Worm (Caenorhabditis elegans) whole organism, young adult: ENCODE data around the gene tgt-2.

Experiments
- B0019.2 ChIP-seq: fragments of 200-800 bp; sonication (Bioruptor generic); conservative IDR thresholded peaks from 2 replicates; pipeline ENCODE4 v1.3.6; 2022; ENCODE audit warnings: missing genetic modification reagents, missing genetic modification characterization, missing compliant biosample characterization
- B0035.1 ChIP-seq: sonication (generic microtip); optimal IDR thresholded peaks from 2 replicates; lab custom pipeline; 2016; ENCODE audit warnings: missing genetic modification characterization, mild to moderate bottlenecking, missing compliant biosample characterization, missing genotype, missing genetic modification reagents
- B0261.1 ChIP-seq: sonication (generic microtip); optimal IDR thresholded peaks from 2 replicates; lab custom pipeline; 2016; ENCODE audit warnings: mild to moderate bottlenecking, missing genetic modification characterization, moderate library complexity, missing compliant biosample characterization
- D2030.7 ChIP-seq: fragments of 200-800 bp; sonication (Bioruptor generic); IDR thresholded peaks from 2 replicates; pipeline ENCODE4 v1.3.6; 2022; ENCODE audit warnings: missing genetic modification reagents, missing genetic modification characterization, missing compliant biosample characterization
- F10E7.11 ChIP-seq: sonication (generic microtip); optimal IDR thresholded peaks from 2 replicates; lab custom pipeline; 2017; ENCODE audit warnings: mild to moderate bottlenecking, missing genetic modification characterization, moderate library complexity, missing compliant biosample characterization
- F22D6.2 ChIP-seq: sonication (generic microtip); optimal IDR thresholded peaks from 2 replicates; lab custom pipeline; 2016; ENCODE audit warnings: mild to moderate bottlenecking, missing genetic modification characterization, missing compliant biosample characterization
- F23B12.7 ChIP-seq: sonication (generic microtip); optimal IDR thresholded peaks from 2 replicates; lab custom pipeline; 2017; ENCODE audit warnings: missing genetic modification characterization, mild to moderate bottlenecking, missing compliant biosample characterization, antibody characterized with exemption, moderate library complexity; ENCODE audit not compliant: insufficient read depth
- F33H1.4 ChIP-seq: fragments of 200-800 bp; sonication (Bioruptor generic); IDR thresholded peaks from 2 replicates; pipeline ENCODE4 v1.3.6; 2022; ENCODE audit warnings: missing genetic modification reagents, missing genetic modification characterization, missing compliant biosample characterization
- F39B2.1 ChIP-seq: fragments of 200-800 bp; sonication (Bioruptor generic); IDR thresholded peaks from 2 replicates; pipeline ENCODE4 v1.3.6; 2022; ENCODE audit warnings: missing genetic modification reagents, missing genetic modification characterization, missing compliant biosample characterization
- F49E8.2 ChIP-seq: sonication (generic microtip); optimal IDR thresholded peaks from 3 replicates; lab custom pipeline; 2017; ENCODE audit warnings: missing genetic modification characterization, mild to moderate bottlenecking, missing compliant biosample characterization, antibody characterized with exemption, moderate library complexity; ENCODE audit not compliant: insufficient read depth
- F57A8.1 ChIP-seq: fragments of 200-800 bp; sonication (Bioruptor generic); optimal IDR thresholded peaks from 2 replicates; lab custom pipeline; 2018; ENCODE audit warnings: mild to moderate bottlenecking, missing genetic modification characterization, moderate library complexity, missing compliant biosample characterization
- T26A5.8 ChIP-seq: sonication (generic microtip); optimal IDR thresholded peaks from 2 replicates; lab custom pipeline; 2016; ENCODE audit warnings: missing genetic modification characterization, missing compliant biosample characterization
- Y53G8AR.9 ChIP-seq: fragments of 200-800 bp; sonication (Bioruptor generic); conservative IDR thresholded peaks from 2 replicates; pipeline ENCODE4 v1.3.6; 2022; ENCODE audit warnings: missing genetic modification reagents, missing genetic modification characterization, missing compliant biosample characterization
- Y67H2A.10 ChIP-seq: fragments of 200-800 bp; sonication (Bioruptor generic); conservative IDR thresholded peaks from 2 replicates; pipeline ENCODE4 v1.3.6; 2022; ENCODE audit warnings: missing genetic modification reagents, missing genetic modification characterization, missing compliant biosample characterization
- akir-1 ChIP-seq: fragments of 200-800 bp; sonication (Bioruptor generic); optimal IDR thresholded peaks from 2 replicates; lab custom pipeline; 2018; ENCODE audit warnings: mild to moderate bottlenecking, missing genetic modification characterization, moderate library complexity, missing compliant biosample characterization
- ama-1 ChIP-seq, 3 experiments: fragments of 150-350 bp in 1 of 3; sonication (generic microtip) in 2 of 3; optimal IDR thresholded peaks; 2 replicates each; lab custom pipeline; 2014 to 2018; ENCODE audit warnings: missing biosample characterization in 2 of 3, missing genetic modification characterization in 2 of 3, missing genetic modification reagents in 2 of 3
- aptf-2 ChIP-seq: fragments of 200-800 bp; sonication (Bioruptor generic); conservative IDR thresholded peaks from 2 replicates; pipeline ENCODE4 v1.3.6; 2022; ENCODE audit warnings: missing genetic modification reagents, missing genetic modification characterization, missing compliant biosample characterization
- aptf-3 ChIP-seq: fragments of 200-800 bp; sonication (Bioruptor generic); IDR thresholded peaks from 2 replicates; pipeline ENCODE4 v1.3.6; 2022; ENCODE audit warnings: missing genetic modification characterization, missing compliant biosample characterization
- attf-3 ChIP-seq: fragments of 200-800 bp; sonication (Bioruptor generic); conservative IDR thresholded peaks from 2 replicates; pipeline ENCODE4 v1.3.6; 2022; ENCODE audit warnings: missing genetic modification reagents, missing genetic modification characterization, missing compliant biosample characterization
- cebp-1 ChIP-seq, 2 experiments: fragments of 200-800 bp in 1 of 2; sonication (Bioruptor generic) in 1 of 2; sonication (generic microtip) in 1 of 2; IDR thresholded peaks in 1 of 2; optimal IDR thresholded peaks in 1 of 2; 2 replicates each; pipeline versions ENCODE4 v1.3.6 to Lab custom; 2017 to 2022; ENCODE audit warnings: missing compliant biosample characterization in 2 of 2, missing genetic modification characterization in 2 of 2, mild to moderate bottlenecking in 1 of 2, missing genetic modification reagents in 1 of 2, moderate library complexity in 1 of 2
- ceh-27 ChIP-seq: fragments of 200-800 bp; sonication (Bioruptor generic); optimal IDR thresholded peaks from 2 replicates; lab custom pipeline; 2018; ENCODE audit warnings: mild to moderate bottlenecking, missing genetic modification characterization, moderate library complexity, missing compliant biosample characterization
- ceh-58 ChIP-seq: fragments of 200-800 bp; sonication (Bioruptor generic); IDR thresholded peaks from 2 replicates; pipeline ENCODE4 v1.3.6; 2022; ENCODE audit warnings: missing genetic modification characterization, missing compliant biosample characterization
- ceh-91 ChIP-seq: fragments of 200-800 bp; sonication (Bioruptor generic); IDR thresholded peaks from 2 replicates; pipeline ENCODE4 v1.3.6; 2022; ENCODE audit warnings: missing genetic modification reagents, missing genetic modification characterization, missing compliant biosample characterization
- chd-7 ChIP-seq: sonication (generic microtip); optimal IDR thresholded peaks from 2 replicates; lab custom pipeline; 2016; ENCODE audit warnings: mild to moderate bottlenecking, missing genetic modification characterization, moderate library complexity, missing compliant biosample characterization
- dpl-1 ChIP-seq: fragments of 150-350 bp; optimal IDR thresholded peaks from 2 replicates; lab custom pipeline; 2014; ENCODE audit warnings: missing biosample characterization, missing genetic modification reagents, missing genetic modification characterization
- hlh-12 ChIP-seq: sonication (generic microtip); optimal IDR thresholded peaks from 2 replicates; lab custom pipeline; 2016; ENCODE audit warnings: missing genetic modification characterization, missing compliant biosample characterization
- hlh-26 ChIP-seq: fragments of 200-800 bp; sonication (Bioruptor generic); conservative IDR thresholded peaks from 2 replicates; pipeline ENCODE4 v1.3.6; 2022; ENCODE audit warnings: missing genetic modification reagents, missing genetic modification characterization, missing compliant biosample characterization
- hmg-20 ChIP-seq: fragments of 200-800 bp; sonication (Bioruptor generic); IDR thresholded peaks from 2 replicates; pipeline ENCODE4 v1.3.6; 2022; ENCODE audit warnings: missing genetic modification reagents, missing genetic modification characterization, missing compliant biosample characterization
- lag-1 ChIP-seq: fragments of 200-800 bp; sonication (Bioruptor generic); IDR thresholded peaks from 2 replicates; pipeline ENCODE4 v1.3.6; 2022; ENCODE audit warnings: missing genetic modification reagents, missing genetic modification characterization, missing compliant biosample characterization
- lin-40 ChIP-seq: sonication (generic microtip); optimal IDR thresholded peaks from 2 replicates; lab custom pipeline; 2016; ENCODE audit warnings: missing genetic modification characterization, mild to moderate bottlenecking, missing compliant biosample characterization, missing genotype, missing genetic modification reagents
- mcd-1 ChIP-seq: fragments of 200-800 bp; sonication (Bioruptor generic); IDR thresholded peaks from 2 replicates; pipeline ENCODE4 v1.3.6; 2022; ENCODE audit warnings: missing genetic modification reagents, missing genetic modification characterization, missing compliant biosample characterization
- mel-28 ChIP-seq: sonication (generic microtip); optimal IDR thresholded peaks from 2 replicates; lab custom pipeline; 2016; ENCODE audit warnings: borderline replicate concordance, mild to moderate bottlenecking, missing genetic modification characterization, missing compliant biosample characterization
- mxl-1 ChIP-seq: sonication (generic microtip); optimal IDR thresholded peaks from 2 replicates; lab custom pipeline; 2016; ENCODE audit warnings: missing genetic modification characterization, missing compliant biosample characterization
- nfyb-1 ChIP-seq: fragments of 200-800 bp; sonication (Bioruptor generic); IDR thresholded peaks from 2 replicates; pipeline ENCODE4 v1.3.6; 2022; ENCODE audit warnings: missing genetic modification reagents, missing genetic modification characterization, missing compliant biosample characterization
- nhr-179 ChIP-seq: sonication (generic microtip); optimal IDR thresholded peaks from 2 replicates; lab custom pipeline; 2016; ENCODE audit warnings: mild to moderate bottlenecking, missing genetic modification characterization, missing compliant biosample characterization
- nhr-27 ChIP-seq: fragments of 200-800 bp; sonication (Bioruptor generic); optimal IDR thresholded peaks from 2 replicates; lab custom pipeline; 2018; ENCODE audit warnings: mild to moderate bottlenecking, missing genetic modification characterization, moderate library complexity, missing compliant biosample characterization
- pbrm-1 ChIP-seq: fragments of 200-800 bp; sonication (Bioruptor generic); IDR thresholded peaks from 2 replicates; pipeline ENCODE4 v1.3.6; 2022; ENCODE audit warnings: missing genetic modification reagents, missing genetic modification characterization, missing compliant biosample characterization
- repo-1 ChIP-seq: sonication (generic microtip); optimal IDR thresholded peaks from 2 replicates; lab custom pipeline; 2017; ENCODE audit warnings: mild to moderate bottlenecking, missing genetic modification characterization, missing compliant biosample characterization
- sdz-38 ChIP-seq: sonication (generic microtip); optimal IDR thresholded peaks from 2 replicates; lab custom pipeline; 2016; ENCODE audit warnings: missing genotype, missing genetic modification characterization, missing compliant biosample characterization
- snpc-1.3 ChIP-seq: sonication (generic microtip); optimal IDR thresholded peaks from 2 replicates; lab custom pipeline; 2017; ENCODE audit warnings: missing genetic modification characterization, mild to moderate bottlenecking, missing compliant biosample characterization, antibody characterized with exemption, moderate library complexity, missing genotype, missing genetic modification reagents; ENCODE audit not compliant: insufficient read depth
- somi-1 ChIP-seq: fragments of 200-800 bp; sonication (Bioruptor generic); optimal IDR thresholded peaks from 2 replicates; lab custom pipeline; 2018; ENCODE audit warnings: mild to moderate bottlenecking, missing genetic modification characterization, missing compliant biosample characterization
- tlf-1 ChIP-seq: fragments of 200-800 bp; sonication (Bioruptor generic); optimal IDR thresholded peaks from 2 replicates; lab custom pipeline; 2018; ENCODE audit warnings: mild to moderate bottlenecking, missing genetic modification characterization, missing compliant biosample characterization
- unc-130 ChIP-seq: sonication (generic microtip); optimal IDR thresholded peaks from 2 replicates; lab custom pipeline; 2016; ENCODE audit warnings: missing genetic modification reagents, missing genetic modification characterization, missing compliant biosample characterization
- unc-62 ChIP-seq: fragments of 150-350 bp; optimal IDR thresholded peaks from 2 replicates; lab custom pipeline; 2014; ENCODE audit warnings: missing biosample characterization, missing genetic modification reagents, missing genetic modification characterization
- xnd-1 ChIP-seq: sonication (generic microtip); optimal IDR thresholded peaks from 2 replicates; lab custom pipeline; 2016; ENCODE audit warnings: missing genotype, missing genetic modification reagents, missing genetic modification characterization, missing compliant biosample characterization
- zim-3 ChIP-seq: sonication (generic microtip); optimal IDR thresholded peaks from 2 replicates; lab custom pipeline; 2017; ENCODE audit warnings: mild to moderate bottlenecking, missing genetic modification characterization, moderate library complexity, missing compliant biosample characterization
- ztf-25 ChIP-seq: fragments of 200-800 bp; sonication (Bioruptor generic); IDR thresholded peaks from 2 replicates; pipeline ENCODE4 v1.3.6; 2022; ENCODE audit warnings: missing genetic modification reagents, missing genetic modification characterization, missing compliant biosample characterization
- ztf-26 ChIP-seq: sonication (generic microtip); optimal IDR thresholded peaks from 2 replicates; lab custom pipeline; 2017; ENCODE audit warnings: missing genetic modification characterization, missing compliant biosample characterization
- ztf-3 ChIP-seq: fragments of 200-800 bp; sonication (Bioruptor generic); optimal IDR thresholded peaks from 2 replicates; lab custom pipeline; 2018; ENCODE audit warnings: mild to moderate bottlenecking, missing genetic modification characterization, missing compliant biosample characterization

The tgt-2 gene

ce11 chrV:19050438-19050837 is 52.3 kb downstream of the tgt-2 start, which contains the start of gene asp-1 (continued):
- TF ChIP-seq F22D6.2 (tag; lab: Kevin White, UChicago) = no peak
- no peak for TF ChIP-seq cebp-1 (GFP tag; IDR thresholded peaks at IDR 0.05; lab: Robert Waterston, UW)
- peak; percentile 30 for TF ChIP-seq cebp-1 (tag; optimal IDR thresholded peaks at IDR 0.05; lab: Kevin White, UChicago)
- no peak for TF ChIP-seq snpc-1.3 (tag; lab: Kevin White, UChicago)
- TF ChIP-seq unc-130 (GFP tag; lab: Kevin White, UChicago) = no peak
- no peak for TF ChIP-seq F33H1.4 (GFP tag; lab: Robert Waterston, UW)
- no peak for TF ChIP-seq mcd-1 (GFP tag; lab: Robert Waterston, UW)
- TF ChIP-seq nfyb-1 (GFP tag; lab: Robert Waterston, UW) = no peak
- TF ChIP-seq ztf-3 (GFP tag; lab: Kevin White, UChicago) = no peak
- TF ChIP-seq sdz-38 = no peak
- no peak for TF ChIP-seq lin-40 (tag; lab: Kevin White, UChicago)
- TF ChIP-seq F10E7.11 = no peak
- no peak for TF ChIP-seq unc-62 (GFP tag; lab: Kevin White, UChicago)
- no peak for TF ChIP-seq aptf-3
- TF ChIP-seq B0261.1 = no peak
- TF ChIP-seq mel-28 (tag; lab: Kevin White, UChicago) = no peak
- TF ChIP-seq ztf-26 = no peak
- TF ChIP-seq lag-1 (GFP tag; lab: Robert Waterston, UW) = no peak
- no peak for TF ChIP-seq dpl-1 (GFP tag; lab: Kevin White, UChicago)
- no peak for TF ChIP-seq F57A8.1 (GFP tag; lab: Kevin White, UChicago)
- TF ChIP-seq hlh-12 = no peak
- TF ChIP-seq T26A5.8 (tag; lab: Kevin White, UChicago) = no peak
- TF ChIP-seq repo-1 (tag; lab: Kevin White, UChicago) = no peak
- TF ChIP-seq somi-1 (GFP tag; lab: Kevin White, UChicago) = no peak
- TF ChIP-seq akir-1 (GFP tag; lab: Kevin White, UChicago) = no peak
- TF ChIP-seq ztf-25 (GFP tag; lab: Robert Waterston, UW) = no peak
- no peak for TF ChIP-seq xnd-1 (tag; lab: Kevin White, UChicago)
- no peak for TF ChIP-seq chd-7 (tag; lab: Kevin White, UChicago)
- no peak for TF ChIP-seq tlf-1 (GFP tag; lab: Kevin White, UChicago)
- no peak for TF ChIP-seq hlh-26 (GFP tag; lab: Robert Waterston, UW)
- TF ChIP-seq ceh-58 (GFP tag; lab: Robert Waterston, UW) = no peak
- no peak for TF ChIP-seq aptf-2 (GFP tag; lab: Robert Waterston, UW)
- no peak for TF ChIP-seq nhr-179 (tag; lab: Kevin White, UChicago)
- no peak for TF ChIP-seq hmg-20
- no peak for TF ChIP-seq attf-3 (GFP tag; lab: Robert Waterston, UW)
- TF ChIP-seq B0035.1 (tag; lab: Kevin White, UChicago) = no peak
- TF ChIP-seq nhr-27 (tag; lab: Kevin White, UChicago) = no peak
- TF ChIP-seq zim-3 (tag; lab: Kevin White, UChicago) = peak; percentile 65
- no peak for TF ChIP-seq mxl-1
- no peak for TF ChIP-seq B0019.2
- TF ChIP-seq ceh-27 (GFP tag; lab: Kevin White, UChicago) = no peak
- no peak for TF ChIP-seq D2030.7 (GFP tag; lab: Robert Waterston, UW)
- no peak for TF ChIP-seq F39B2.1 (GFP tag; lab: Robert Waterston, UW)
- TF ChIP-seq ceh-91 = no peak
- peak; percentile 35; the same call in 1 of the 2 replicates for TF ChIP-seq Y53G8AR.9 (GFP tag; lab: Robert Waterston, UW)
- no peak for TF ChIP-seq ama-1 (optimal IDR thresholded peaks at IDR 0.05; lab: Kevin White, UChicago)
- no peak for TF ChIP-seq ama-1 (GFP tag; optimal IDR thresholded peaks at IDR 0.05; lab: Kevin White, UChicago)
- TF ChIP-seq Y67H2A.10 = no peak
- TF ChIP-seq F23B12.7 = no peak
- no peak for TF ChIP-seq F49E8.2 (tag; lab: Kevin White, UChicago)
- no peak for TF ChIP-seq pbrm-1 (GFP tag; lab: Robert Waterston, UW)
